Fruit fly (Drosophila melanogaster): ENCODE data around the gene loj.

The loj gene

dm6 chr3L:6130944-6131343, 36.2 kb downstream of the loj start, which contains the start of gene Lcp65Ag3:
Gene Lcp65Ag3, minus strand, starts transcription at chr3L:6130989.
- TF ChIP-seq noc (tag; optimal IDR thresholded peaks at IDR 0.05): no peak

- no peak for TF ChIP-seq noc (tag; optimal IDR thresholded peaks at IDR 0.05)
Observed at dm6 chr3L:6132009-6132408, 37.2 kb downstream of the loj start, which contains the start of gene Cpr65Au. Gene Cpr65Au, minus strand, starts transcription at chr3L:6132109.

dm6 chr3L:6133546-6133945, 38.8 kb downstream of the loj start, which contains the start of gene Lcp65Ag2:
Gene Lcp65Ag2, minus strand, starts transcription at chr3L:6133593.
- no peak for TF ChIP-seq noc (tag; optimal IDR thresholded peaks at IDR 0.05)

dm6 chr3L:6135174-6135573, 40.4 kb downstream of the loj start, which contains the start of gene Lcp65Ag1:
Gene Lcp65Ag1, minus strand, starts transcription at chr3L:6135274.
- no peak for TF ChIP-seq noc (tag; optimal IDR thresholded peaks at IDR 0.05)

DNA sequence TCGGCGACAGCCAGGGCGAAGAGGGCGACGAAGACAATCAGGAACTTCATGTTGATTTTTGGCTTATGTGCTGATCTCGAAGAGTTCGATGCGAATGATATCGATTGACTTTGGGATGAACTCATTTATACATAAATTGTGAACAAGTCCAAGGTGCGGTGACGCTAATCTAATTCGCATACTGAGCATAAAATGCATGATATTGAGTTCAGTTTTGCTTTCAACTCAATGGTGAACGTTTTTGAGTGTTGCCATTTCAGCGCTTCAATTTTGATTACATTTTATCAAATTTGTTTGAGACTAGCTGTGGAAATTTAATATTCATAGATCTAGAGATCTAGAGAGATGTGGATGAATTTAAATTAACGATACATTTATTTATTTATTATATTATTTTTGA, 41.9 kb downstream of the loj start, which contains the start of gene Lcp65Af:
Gene Lcp65Af (minus strand): TSS at position 101 of the 400 bp plus-strand sequence.
- no peak for TF ChIP-seq noc (tag; optimal IDR thresholded peaks at IDR 0.05)

dm6 chr3L:6138018-6138417, 43.2 kb downstream of the loj start, which contains the start of gene Lcp65Ae:
Gene Lcp65Ae, minus strand, starts transcription at chr3L:6138118.
- no peak for TF ChIP-seq noc (tag; optimal IDR thresholded peaks at IDR 0.05)

dm6 chr3L:6138586-6138985, 43.8 kb downstream of the loj start:
- no peak for TF ChIP-seq noc (tag; optimal IDR thresholded peaks at IDR 0.05)

DNA sequence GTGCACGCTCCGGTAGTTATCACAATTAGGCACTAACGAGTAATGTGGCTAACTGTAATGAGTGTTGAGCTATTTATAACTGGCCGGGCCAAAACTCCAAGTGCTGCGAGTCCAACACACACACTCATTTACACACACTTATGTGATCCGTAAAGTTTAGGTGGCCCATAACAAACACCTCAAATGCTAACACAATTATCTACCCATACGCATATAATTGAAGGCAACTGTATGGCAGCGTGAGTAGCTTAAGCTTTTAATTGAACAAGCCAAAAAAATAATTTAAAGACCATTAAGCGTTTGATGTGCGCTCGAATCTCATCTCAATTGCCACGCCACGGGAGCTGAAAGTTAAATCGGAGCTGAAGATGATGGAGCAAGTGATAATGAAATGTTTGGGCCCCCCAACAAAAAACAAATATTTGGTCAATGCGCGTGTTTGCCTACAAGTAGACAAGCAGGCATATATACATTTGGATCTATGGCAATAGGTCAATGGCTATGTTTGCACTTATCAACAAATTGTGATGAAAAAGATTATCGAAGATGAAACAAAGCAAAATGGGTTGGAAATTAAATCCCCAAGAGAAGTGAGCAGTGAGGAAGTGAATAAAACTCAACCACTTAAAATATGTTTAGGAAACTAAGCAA, 45.3 kb downstream of the loj start, which contains the start of gene Cpr65Av:
Gene Cpr65Av (minus strand): TSS at position 51 of the 651 bp plus-strand sequence.
- TF ChIP-seq noc (tag; optimal IDR thresholded peaks at IDR 0.05): no peak

DNA sequence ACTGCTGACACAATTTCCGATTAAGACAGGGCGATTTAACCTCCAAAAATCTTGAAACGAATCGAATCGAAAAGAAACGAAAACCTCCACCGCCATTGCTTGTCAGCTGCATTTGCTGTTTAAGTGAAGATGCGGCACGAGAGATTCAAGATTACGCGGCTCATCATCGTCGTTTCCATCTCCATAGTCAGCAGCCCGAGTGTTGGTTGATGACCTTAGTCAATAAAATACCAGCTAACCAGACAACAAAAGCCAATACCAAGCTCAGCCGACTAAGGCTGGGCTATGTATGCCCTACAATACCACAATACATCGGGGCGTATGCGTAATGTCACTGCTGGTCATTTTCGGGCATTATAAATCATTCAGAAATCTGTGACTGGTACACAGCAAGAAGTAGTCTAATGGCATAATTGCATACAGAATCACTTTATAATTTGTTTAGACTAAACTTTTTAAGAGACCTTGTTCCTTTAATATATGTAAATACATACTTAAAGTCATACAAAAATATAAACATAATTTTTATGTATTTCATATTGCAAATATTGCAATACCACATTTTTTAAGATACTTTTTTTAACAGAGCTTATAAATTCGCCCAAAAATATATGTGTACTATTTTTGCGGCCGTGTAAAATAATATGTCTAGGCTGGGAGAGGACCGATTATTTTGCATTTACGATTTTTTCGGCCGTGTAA, 46.1 kb downstream of the loj start:
- TF ChIP-seq noc (tag; optimal IDR thresholded peaks at IDR 0.05): no peak

dm6 chr3L:6141538-6141937, 46.8 kb downstream of the loj start:
- TF ChIP-seq noc (tag; optimal IDR thresholded peaks at IDR 0.05): no peak

DNA sequence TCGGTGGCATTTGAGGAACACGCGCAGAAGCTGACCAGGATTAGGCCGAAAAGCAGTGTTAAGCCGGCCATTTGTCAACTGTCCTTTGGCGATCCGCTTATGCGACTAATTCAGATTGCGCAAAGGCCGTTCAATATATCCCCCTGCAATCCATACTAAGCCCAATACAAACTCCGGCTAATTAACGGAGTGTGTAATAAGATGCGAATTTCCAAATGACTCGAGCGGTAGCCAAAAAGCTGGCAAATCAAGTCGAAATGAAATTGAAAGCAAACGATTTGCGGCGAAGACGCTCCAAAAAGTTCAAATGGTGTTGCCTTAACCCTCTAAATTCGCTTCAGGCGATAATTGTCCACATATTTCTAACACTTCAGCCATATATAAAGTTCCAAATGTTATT, 47.5 kb downstream of the loj start, which contains the start of gene Cpr65Aw:
Gene Cpr65Aw (minus strand): TSS at position 101 of the 400 bp plus-strand sequence.
- TF ChIP-seq noc (tag; optimal IDR thresholded peaks at IDR 0.05): no peak

- TF ChIP-seq noc (tag; optimal IDR thresholded peaks at IDR 0.05): no peak
Observed at dm6 chr3L:6143188-6143755, 48.5 kb downstream of the loj start, which contains the start of gene Lcp65Ad. Gene Lcp65Ad, plus strand, starts transcription at chr3L:6143395.

DNA sequence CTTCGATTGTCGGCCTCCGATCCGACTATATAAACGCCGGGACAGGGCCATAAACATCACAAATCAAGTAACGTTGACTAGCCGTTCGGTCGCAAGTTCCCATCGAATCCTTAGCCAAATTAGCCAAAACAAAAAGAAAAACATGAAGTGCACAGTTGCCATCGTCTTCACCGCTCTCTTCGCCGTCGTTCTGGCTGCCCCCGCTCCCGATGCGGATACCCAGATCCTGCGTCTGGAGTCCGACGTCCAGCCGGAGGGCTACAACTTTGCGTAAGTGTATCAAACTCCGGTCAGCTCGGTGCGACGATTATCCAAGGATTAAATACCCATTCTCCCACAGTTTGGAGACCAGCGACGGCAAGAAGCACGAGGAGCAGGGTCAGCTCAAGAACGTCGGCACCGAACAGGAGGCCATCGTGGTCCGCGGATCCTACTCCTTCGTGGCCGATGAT, 50.0 kb downstream of the loj start, which contains the start of gene Lcp65Ac:
Gene Lcp65Ac (plus strand): TSS at position 51 of the 452 bp plus-strand sequence.
- no peak for TF ChIP-seq noc (tag; optimal IDR thresholded peaks at IDR 0.05)

Data from whole organism, larva.